Worm (Caenorhabditis elegans): Measurements from ENCODE around the gene clp-1.

- TF ChIP-seq lin-39 (tag; optimal IDR thresholded peaks at IDR 0.05) (no peak), unc-55 (GFP tag; optimal IDR thresholded peaks at IDR 0.05) (no peak), snpc-4 (tag; optimal IDR thresholded peaks at IDR 0.05) (no peak), dmd-4 (tag; optimal IDR thresholded peaks at IDR 0.05) (no peak), egl-27 (tag; optimal IDR thresholded peaks at IDR 0.05) (no peak), lsy-2 (tag; optimal IDR thresholded peaks at IDR 0.05) (no peak), nhr-11 (tag; optimal IDR thresholded peaks at IDR 0.05) (no peak), unc-62 (GFP tag; optimal IDR thresholded peaks at IDR 0.05) (no peak), aly-2 (tag; optimal IDR thresholded peaks at IDR 0.05) (no peak), R02D3.7 (tag; optimal IDR thresholded peaks at IDR 0.05) (no peak), sma-3 (GFP tag; optimal IDR thresholded peaks at IDR 0.05) (no peak)
These were observed 48.2 kb downstream of the clp-1 start, which contains the start of gene mdt-30 for ce11 chrIII:8027942-8028341.
